Worm (Caenorhabditis elegans): Measurements from ENCODE around the gene sra-10.

sra-10 gene

DNA sequence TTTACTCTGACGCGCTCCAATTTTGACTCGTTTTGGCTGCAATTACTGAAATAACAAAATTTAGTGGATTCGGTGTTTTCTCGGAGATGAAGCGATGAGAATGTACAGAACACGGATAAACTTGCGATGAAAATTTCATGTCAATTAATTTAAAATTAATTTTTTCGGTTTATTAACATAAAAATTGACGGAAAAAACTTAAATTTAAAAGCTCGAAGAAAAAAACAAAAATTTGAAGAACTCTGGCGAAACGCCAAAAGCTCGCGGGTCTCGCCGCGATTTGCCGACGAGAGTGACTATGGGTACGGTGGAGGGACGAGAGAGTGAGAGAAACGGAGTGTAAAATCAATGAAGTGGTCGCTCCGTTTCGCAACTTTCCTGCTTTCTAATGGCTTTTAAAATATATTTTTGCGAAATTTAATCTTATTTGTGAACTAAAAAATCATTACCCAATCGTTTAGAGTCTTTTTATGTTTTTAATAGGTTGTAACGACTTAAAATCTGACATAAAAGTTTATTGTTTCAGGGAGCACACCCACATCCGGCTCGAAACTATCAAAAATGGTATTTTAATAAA, 26.1 kb downstream of the sra-10 start, which contains the start of the genes gmps-1 and cap-2 (continued):
- TF ChIP-seq C06A6.2 (GFP tag; conservative IDR thresholded peaks at IDR 0.05) (peak; percentile 93), dox-1 (GFP tag; IDR thresholded peaks at IDR 0.05) (peak; percentile 97), efl-1 (GFP tag; optimal IDR thresholded peaks at IDR 0.05) (peak; percentile 45), snpc-3.4 (tag; optimal IDR thresholded peaks at IDR 0.05) (peak; percentile 80), die-1 (tag; optimal IDR thresholded peaks at IDR 0.05) (no peak), attf-3 (GFP tag; conservative IDR thresholded peaks at IDR 0.05) (peak; percentile 78), madf-8 (GFP tag; conservative IDR thresholded peaks at IDR 0.05) (peak; percentile 74), F52B5.7 (tag; optimal IDR thresholded peaks at IDR 0.05) (peak; percentile 43), ceh-79 (tag; optimal IDR thresholded peaks at IDR 0.05) (no peak), F57A8.1 (GFP tag; optimal IDR thresholded peaks at IDR 0.05) (no peak), attf-5 (GFP tag; optimal IDR thresholded peaks at IDR 0.05) (peak; percentile 96), ztf-6 (GFP tag; IDR thresholded peaks at IDR 0.05) (peak; percentile 55; the same call in 1 of the 2 replicates), lsy-27 (tag; optimal IDR thresholded peaks at IDR 0.05; ENCODE audit: borderline replicate concordance, insufficient read depth) (no peak), B0336.3 (GFP tag; IDR thresholded peaks at IDR 0.05) (peak; percentile 95), nhr-80 (tag; optimal IDR thresholded peaks at IDR 0.05) (peak; percentile 45), ama-1 (optimal IDR thresholded peaks at IDR 0.05) (no peak), ama-1 (GFP tag; optimal IDR thresholded peaks at IDR 0.05) (peak in 1 of 2 experiments; percentile 62), hmg-1.2 (GFP tag; IDR thresholded peaks at IDR 0.05) (peak; percentile 88), mcd-1 (GFP tag; IDR thresholded peaks at IDR 0.05) (peak; percentile 96), dpff-1 (tag; optimal IDR thresholded peaks at IDR 0.05) (no peak), hlh-12 (tag; optimal IDR thresholded peaks at IDR 0.05) (no peak), B0019.2 (GFP tag; conservative IDR thresholded peaks at IDR 0.05) (peak; percentile 65), sdz-38 (tag; optimal IDR thresholded peaks at IDR 0.05) (no peak), snpc-1.1 (tag; optimal IDR thresholded peaks at IDR 0.05; ENCODE audit: insufficient read depth) (peak; percentile 64), K11D2.4 (GFP tag; IDR thresholded peaks at IDR 0.05) (peak; percentile 96), F49E8.2 (tag; optimal IDR thresholded peaks at IDR 0.05; ENCODE audit: insufficient read depth) (peak; percentile 85), B0035.1 (tag; optimal IDR thresholded peaks at IDR 0.05) (peak; percentile 54), Y79H2A.3 (GFP tag; conservative IDR thresholded peaks at IDR 0.05) (no peak), ztf-22 (GFP tag; optimal IDR thresholded peaks at IDR 0.05) (no peak), tlf-1 (GFP tag; optimal IDR thresholded peaks at IDR 0.05) (peak; percentile 95), gei-17 (GFP tag; optimal IDR thresholded peaks at IDR 0.05) (peak; percentile 87), ceh-100 (GFP tag; IDR thresholded peaks at IDR 0.05) (peak; percentile 85), zfh-2 (GFP tag; conservative IDR thresholded peaks at IDR 0.05) (peak; percentile 91), ceh-40 (GFP tag; IDR thresholded peaks at IDR 0.05) (no peak), unc-62 (GFP tag; optimal IDR thresholded peaks at IDR 0.05) (no peak), F37B4.10 (GFP tag; IDR thresholded peaks at IDR 0.05) (no peak), rec-8 (tag; optimal IDR thresholded peaks at IDR 0.05) (peak in 1 of 2 experiments; percentile 59), aptf-2 (GFP tag; conservative IDR thresholded peaks at IDR 0.05) (no peak; the same call in 1 of the 2 replicates), pha-4 (tag; optimal IDR thresholded peaks at IDR 0.05) (peak; percentile 71), chd-7 (tag; optimal IDR thresholded peaks at IDR 0.05) (peak; percentile 89), ekl-4 (GFP tag; IDR thresholded peaks at IDR 0.05) (peak; percentile 96), Y53G8AR.9 (GFP tag; conservative IDR thresholded peaks at IDR 0.05) (peak; percentile 98), hlh-26 (GFP tag; conservative IDR thresholded peaks at IDR 0.05) (no peak), madf-3 (GFP tag; IDR thresholded peaks at IDR 0.05) (peak; percentile 92), hmg-20 (GFP tag; IDR thresholded peaks at IDR 0.05) (peak; percentile 93), mes-4 (tag; optimal IDR thresholded peaks at IDR 0.05) (no peak), athp-1 (tag; optimal IDR thresholded peaks at IDR 0.05) (peak; percentile 98), lag-1 (GFP tag; IDR thresholded peaks at IDR 0.05) (peak; percentile 88; the same call in 1 of the 2 replicates)

All from whole organism, young adult.